Worm (Caenorhabditis elegans) whole organism, late embryonic: ENCODE results near the gene F46C5.2.

Experiments used
- ama-1 ChIP-seq: fragments of 150-350 bp; optimal IDR thresholded peaks from 2 replicates; lab custom pipeline; 2014
- ceh-2 ChIP-seq: sonication (generic microtip); optimal IDR thresholded peaks from 2 replicates; lab custom pipeline; 2016; ENCODE audit warnings: missing genotype, missing genetic modification characterization, missing compliant biosample characterization
- ceh-9 ChIP-seq: sonication (generic microtip); optimal IDR thresholded peaks from 2 replicates; lab custom pipeline; 2016; ENCODE audit warnings: mild to moderate bottlenecking, missing genetic modification characterization, inconsistent platforms, missing compliant biosample characterization
- nhr-11 ChIP-seq: fragments of 150-350 bp; optimal IDR thresholded peaks from 2 replicates; lab custom pipeline; 2014; ENCODE audit warnings: missing biosample characterization, missing genetic modification characterization
- pat-9 ChIP-seq: fragments of 200-800 bp; sonication (Bioruptor generic); optimal IDR thresholded peaks from 2 replicates; lab custom pipeline; 2018; ENCODE audit warnings: mild to moderate bottlenecking, missing genetic modification characterization, moderate library complexity, missing compliant biosample characterization
- sox-2 ChIP-seq: fragments of 200-800 bp; sonication (Bioruptor generic); IDR thresholded peaks from 2 replicates; pipeline ENCODE4 v1.3.6; 2022; ENCODE audit warnings: missing genetic modification reagents, missing genetic modification characterization, missing compliant biosample characterization

ce11 chrII:8832941-8833340, 3.9 kb upstream of the F46C5.2 start:
- TF ChIP-seq ceh-9 (tag; lab: Kevin White, UChicago) (no peak), ama-1 (no peak), pat-9 (tag; lab: Kevin White, UChicago) (no peak), nhr-11 (tag; lab: Kevin White, UChicago) (no peak), sox-2 (no peak), ceh-2 (tag; lab: Kevin White, UChicago) (no peak)
